Worm (Caenorhabditis elegans) whole organism, L3 larva: Measurements from ENCODE around the gene srx-32.

Experiments
- ZK546.5 ChIP-seq: sonication (generic microtip); optimal IDR thresholded peaks from 2 replicates; lab custom pipeline; 2017; ENCODE audit warnings: missing biosample characterization, missing genetic modification characterization
- ama-1 ChIP-seq: fragments of 150-350 bp; optimal IDR thresholded peaks from 2 replicates; lab custom pipeline; 2018
- ceh-16 ChIP-seq: sonication (generic microtip); optimal IDR thresholded peaks from 2 replicates; lab custom pipeline; 2017; ENCODE audit warnings: missing biosample characterization, missing genetic modification characterization
- ceh-82 ChIP-seq: fragments of 150-350 bp; optimal IDR thresholded peaks from 2 replicates; lab custom pipeline; 2014; ENCODE audit warnings: missing biosample characterization, missing genetic modification characterization
- ceh-9 ChIP-seq: sonication (generic microtip); optimal IDR thresholded peaks from 2 replicates; lab custom pipeline; 2018; ENCODE audit warnings: missing biosample characterization, missing genetic modification characterization
- daf-12 ChIP-seq: fragments of 150-350 bp; optimal IDR thresholded peaks from 2 replicates; lab custom pipeline; 2014; ENCODE audit warnings: missing biosample characterization, missing genetic modification reagents, missing genetic modification characterization
- egl-5 ChIP-seq: fragments of 150-350 bp; optimal IDR thresholded peaks from 2 replicates; lab custom pipeline; 2017; ENCODE audit warnings: missing biosample characterization, missing genetic modification reagents, missing genetic modification characterization, inconsistent platforms
- elt-1 ChIP-seq: fragments of 150-350 bp; optimal IDR thresholded peaks from 2 replicates; lab custom pipeline; 2014; ENCODE audit warnings: missing biosample characterization, missing genetic modification characterization
- elt-2 ChIP-seq: sonication (generic microtip); optimal IDR thresholded peaks from 2 replicates; lab custom pipeline; 2016; ENCODE audit warnings: missing genetic modification reagents, mild to moderate bottlenecking, missing genetic modification characterization, missing compliant biosample characterization
- eor-1 ChIP-seq, 2 experiments: fragments of 150-350 bp; optimal IDR thresholded peaks; 2 replicates each; lab custom pipeline; 2014 to 2018; ENCODE audit warnings: missing biosample characterization in 2 of 2, missing genetic modification characterization in 2 of 2
- fkh-10 ChIP-seq: sonication (generic microtip); optimal IDR thresholded peaks from 2 replicates; lab custom pipeline; 2017; ENCODE audit warnings: missing biosample characterization, missing genetic modification reagents, missing genetic modification characterization
- fkh-2 ChIP-seq: fragments of 150-350 bp; optimal IDR thresholded peaks from 2 replicates; lab custom pipeline; 2014; ENCODE audit warnings: missing biosample characterization, missing genetic modification reagents, missing genetic modification characterization
- fos-1 ChIP-seq: fragments of 150-350 bp; optimal IDR thresholded peaks from 2 replicates; lab custom pipeline; 2014; ENCODE audit warnings: missing biosample characterization, missing genetic modification characterization
- hmg-11 ChIP-seq: sonication (generic microtip); optimal IDR thresholded peaks from 2 replicates; lab custom pipeline; 2016; ENCODE audit warnings: missing genetic modification characterization, missing compliant biosample characterization
- jun-1 ChIP-seq: fragments of 150-350 bp; optimal IDR thresholded peaks from 2 replicates; lab custom pipeline; 2014; ENCODE audit warnings: missing biosample characterization, missing genetic modification reagents, missing genetic modification characterization
- lin-15B ChIP-seq: fragments of 150-350 bp; optimal IDR thresholded peaks from 2 replicates; lab custom pipeline; 2014; ENCODE audit warnings: missing biosample characterization, missing genetic modification characterization
- lin-39 ChIP-seq: fragments of 150-350 bp; optimal IDR thresholded peaks from 2 replicates; lab custom pipeline; 2018; ENCODE audit warnings: missing biosample characterization, missing genetic modification reagents, missing genetic modification characterization
- mdl-1 ChIP-seq: fragments of 150-350 bp; optimal IDR thresholded peaks from 2 replicates; lab custom pipeline; 2014; ENCODE audit warnings: missing biosample characterization, missing genetic modification characterization
- mml-1 ChIP-seq: fragments of 150-350 bp; sonication (generic microtip); optimal IDR thresholded peaks from 3 replicates; lab custom pipeline; 2014; ENCODE audit warnings: missing biosample characterization, missing genetic modification characterization
- nfya-1 ChIP-seq: sonication (generic microtip); optimal IDR thresholded peaks from 2 replicates; lab custom pipeline; 2017; ENCODE audit warnings: missing genetic modification characterization, mild to moderate bottlenecking, missing compliant biosample characterization, antibody characterized with exemption, moderate library complexity; ENCODE audit not compliant: insufficient read depth
- nhr-11 ChIP-seq: fragments of 150-350 bp; optimal IDR thresholded peaks from 2 replicates; lab custom pipeline; 2014; ENCODE audit warnings: missing biosample characterization, missing genetic modification characterization
- nhr-12 ChIP-seq: fragments of 150-350 bp; optimal IDR thresholded peaks from 2 replicates; lab custom pipeline; 2014; ENCODE audit warnings: missing biosample characterization, missing genetic modification characterization
- nhr-237 ChIP-seq: fragments of 150-350 bp; optimal IDR thresholded peaks from 2 replicates; lab custom pipeline; 2014; ENCODE audit warnings: missing biosample characterization, missing genetic modification characterization
- nhr-25 ChIP-seq: sonication (generic microtip); optimal IDR thresholded peaks from 2 replicates; lab custom pipeline; 2017; ENCODE audit warnings: missing biosample characterization, missing genetic modification characterization
- nhr-28 ChIP-seq: fragments of 150-350 bp; optimal IDR thresholded peaks from 2 replicates; lab custom pipeline; 2014; ENCODE audit warnings: missing biosample characterization, missing genetic modification characterization
- nhr-43 ChIP-seq: sonication (generic microtip); optimal IDR thresholded peaks from 2 replicates; lab custom pipeline; 2016; ENCODE audit warnings: mild to moderate bottlenecking, missing genetic modification characterization, missing compliant biosample characterization; ENCODE audit not compliant: poor library complexity, severe bottlenecking
- nhr-67 ChIP-seq: fragments of 150-350 bp; optimal IDR thresholded peaks from 2 replicates; lab custom pipeline; 2014; ENCODE audit warnings: missing biosample characterization, missing genetic modification characterization
- nhr-76 ChIP-seq: fragments of 150-350 bp; sonication (generic microtip); optimal IDR thresholded peaks from 5 replicates; lab custom pipeline; 2014; ENCODE audit warnings: missing biosample characterization, missing genetic modification characterization
- pha-4 ChIP-seq: fragments of 150-350 bp; optimal IDR thresholded peaks from 2 replicates; lab custom pipeline; 2014; ENCODE audit warnings: missing biosample characterization, missing genetic modification reagents, missing genetic modification characterization
- pqm-1 ChIP-seq: fragments of 150-350 bp; optimal IDR thresholded peaks from 2 replicates; lab custom pipeline; 2017; ENCODE audit warnings: missing biosample characterization, missing genetic modification characterization, inconsistent platforms
- sea-2 ChIP-seq: fragments of 150-350 bp; sonication (generic microtip); optimal IDR thresholded peaks from 4 replicates; lab custom pipeline; 2014; ENCODE audit warnings: missing biosample characterization, missing genetic modification reagents, missing genetic modification characterization
- skn-1 ChIP-seq: fragments of 150-350 bp; optimal IDR thresholded peaks from 2 replicates; lab custom pipeline; 2014; ENCODE audit warnings: missing biosample characterization, missing genetic modification characterization
- tbx-2 ChIP-seq: sonication (generic microtip); optimal IDR thresholded peaks from 2 replicates; lab custom pipeline; 2016; ENCODE audit warnings: mild to moderate bottlenecking, missing genetic modification characterization, missing compliant biosample characterization
- unc-39 ChIP-seq: sonication (generic microtip); optimal IDR thresholded peaks from 4 replicates; lab custom pipeline; 2017; ENCODE audit warnings: missing biosample characterization, missing genetic modification characterization
- unc-62 ChIP-seq: fragments of 150-350 bp; sonication (generic microtip); optimal IDR thresholded peaks from 4 replicates; lab custom pipeline; 2014; ENCODE audit warnings: missing biosample characterization, missing genetic modification reagents, missing genetic modification characterization
- zag-1 ChIP-seq: fragments of 150-350 bp; optimal IDR thresholded peaks from 2 replicates; lab custom pipeline; 2014; ENCODE audit warnings: missing biosample characterization, missing genetic modification characterization
- ztf-11 ChIP-seq: fragments of 150-350 bp; optimal IDR thresholded peaks from 2 replicates; lab custom pipeline; 2014; ENCODE audit warnings: missing biosample characterization, missing genetic modification characterization
- ztf-4 ChIP-seq: fragments of 150-350 bp; optimal IDR thresholded peaks from 2 replicates; lab custom pipeline; 2014; ENCODE audit warnings: missing biosample characterization, missing genetic modification characterization

srx-32 gene

ce11 chrV:817182-817581 is 3.3 kb downstream of the srx-32 start, which contains the start of gene R13D11.1:
Gene R13D11.1, plus strand, starts transcription at chrV:817482.
- TF ChIP-seq tbx-2 (tag; lab: Kevin White, UChicago), result no peak
- TF ChIP-seq nhr-43 (tag; lab: Kevin White, UChicago), result no peak
- TF ChIP-seq pqm-1, result no peak
- TF ChIP-seq lin-15B (tag; lab: Kevin White, UChicago), result no peak
- TF ChIP-seq fkh-2 (tag; lab: Kevin White, UChicago), result no peak
- TF ChIP-seq nfya-1 (tag; lab: Kevin White, UChicago), result no peak
- no peak for TF ChIP-seq ztf-11
- TF ChIP-seq, all 47 proteins: peak for 0

- TF ChIP-seq nhr-237 (no peak), ztf-11 (no peak), ceh-82 (tag; lab: Kevin White, UChicago) (no peak), daf-12 (tag; lab: Kevin White, UChicago) (no peak), mml-1 (tag; lab: Kevin White, UChicago) (no peak), sea-2 (GFP tag; lab: Kevin White, UChicago) (no peak), ama-1 (lab: Kevin White, UChicago) (no peak)
These were observed 5.8 kb downstream of the srx-32 start, which contains the start of gene R13D11.3 for ce11 chrV:814716-815115. Gene R13D11.3, plus strand, starts transcription at chrV:815016.

ce11 chrV:813101-813500 is 7.4 kb downstream of the srx-32 start, which contains the start of gene R13D11.10:
Gene R13D11.10, minus strand, starts transcription at chrV:813201.
- no peak for TF ChIP-seq ama-1 (lab: Kevin White, UChicago)
- no peak for TF ChIP-seq ceh-82 (tag; lab: Kevin White, UChicago)
- no peak for TF ChIP-seq nhr-76
- TF ChIP-seq ZK546.5 (tag; lab: Kevin White, UChicago), result no peak
- TF ChIP-seq fos-1 (tag; lab: Kevin White, UChicago), result no peak
- TF ChIP-seq skn-1 (tag; lab: Kevin White, UChicago), result no peak
- TF ChIP-seq nhr-67 (tag; lab: Kevin White, UChicago), result no peak
- no peak for TF ChIP-seq ceh-16 (tag; lab: Kevin White, UChicago)
- no peak for TF ChIP-seq pha-4
- TF ChIP-seq, all 47 proteins: peak for 0

DNA sequence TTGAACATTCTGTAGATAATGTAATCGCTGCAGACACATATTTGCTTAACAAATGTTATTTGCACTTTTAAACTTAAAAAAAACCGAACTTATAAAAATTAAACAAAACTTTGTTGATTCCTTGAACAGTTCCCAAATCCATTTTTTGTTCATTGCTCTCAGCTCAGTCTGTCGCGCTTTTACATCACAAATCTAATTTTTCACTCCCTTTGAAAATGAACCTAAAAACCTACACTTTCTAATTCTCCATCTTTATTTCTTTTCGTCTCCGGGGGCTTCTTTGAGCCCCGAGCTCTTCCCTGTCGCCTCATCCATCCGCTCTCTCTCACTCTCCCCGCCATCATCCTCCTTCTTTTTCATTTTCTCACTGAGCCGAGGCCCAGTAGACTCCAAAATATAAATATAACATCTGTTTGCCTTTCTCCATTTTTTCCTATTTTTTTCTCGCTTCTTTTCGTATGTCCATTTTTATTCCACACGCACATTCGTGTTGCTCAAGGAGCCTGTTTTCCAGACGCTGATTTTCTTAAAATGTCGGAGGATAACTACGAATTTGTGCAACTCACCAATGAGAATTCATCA is 10.2 kb downstream of the srx-32 start, which contains the start of gene R13D11.4:
TSS of gene R13D11.4 (plus strand) at position 532 of the 582 bp plus-strand sequence.
- TF ChIP-seq egl-5 (tag; lab: Kevin White, UChicago) (no peak), hmg-11 (peak; percentile 23), fkh-10 (GFP tag; lab: Kevin White, UChicago) (peak; percentile 30), unc-62 (GFP tag; lab: Kevin White, UChicago) (no peak), nfya-1 (tag; lab: Kevin White, UChicago) (peak; percentile 39)

- no peak for TF ChIP-seq nhr-25
- TF ChIP-seq lin-39 (tag; lab: Kevin White, UChicago), result no peak
- no peak for TF ChIP-seq hmg-11
- TF ChIP-seq mdl-1, result no peak
- TF ChIP-seq unc-39 (tag; lab: Kevin White, UChicago), result no peak
- TF ChIP-seq eor-1 (tag; optimal IDR thresholded peaks at IDR 0.05; lab: Kevin White, UChicago), result no peak
- TF ChIP-seq pha-4, result no peak
- no peak for TF ChIP-seq elt-2 (tag; lab: Kevin White, UChicago)
- TF ChIP-seq zag-1, result no peak
- no peak for TF ChIP-seq jun-1
- TF ChIP-seq fkh-2 (tag; lab: Kevin White, UChicago), result no peak
- TF ChIP-seq ceh-9 (tag; lab: Kevin White, UChicago), result no peak
- no peak for TF ChIP-seq nhr-237
- no peak for TF ChIP-seq ztf-4 (tag; lab: Kevin White, UChicago)
- TF ChIP-seq nhr-12 (tag; lab: Kevin White, UChicago), result no peak
- TF ChIP-seq unc-62 (GFP tag; lab: Kevin White, UChicago), result no peak
- no peak for TF ChIP-seq nhr-28 (tag; lab: Kevin White, UChicago)
- TF ChIP-seq elt-1 (tag; lab: Kevin White, UChicago), result no peak
- no peak for TF ChIP-seq nhr-11 (tag; lab: Kevin White, UChicago)
These were observed 12.3 kb downstream of the srx-32 start for ce11 chrV:808260-808659.
